Fruit fly (Drosophila melanogaster) whole organism, embryonic: ENCODE data around the gene CG11458.

Experiments used
- Ada2b ChIP-seq: fragments of 200-800 bp; sonication (Bioruptor generic); IDR thresholded peaks from 2 replicates; pipeline ENCODE4 v1.3.6; 2022; ENCODE audit warnings: missing biosample characterization, missing genetic modification characterization
- BEAF-32 ChIP-seq: fragments of 200-800 bp; sonication (Bioruptor generic); optimal IDR thresholded peaks from 3 replicates; lab custom pipeline; 2017; ENCODE audit warnings: missing biosample characterization, missing genetic modification characterization, mild to moderate bottlenecking, moderate library complexity, missing genetic modification reagents
- CG11456 ChIP-seq: fragments of 200-800 bp; sonication (Bioruptor generic); IDR thresholded peaks from 3 replicates; pipeline ENCODE4 v1.3.6; 2022; ENCODE audit warnings: missing biosample characterization, missing genetic modification characterization
- CG11695 ChIP-seq: fragments of 200-800 bp; sonication (Bioruptor generic); IDR thresholded peaks from 3 replicates; pipeline ENCODE4 v1.3.6; 2022; ENCODE audit warnings: missing biosample characterization, missing genetic modification characterization
- CG11696 ChIP-seq: fragments of 200-800 bp; sonication (Bioruptor generic); IDR thresholded peaks from 2 replicates; pipeline ENCODE4 v1.3.6; 2022; ENCODE audit warnings: missing biosample characterization, missing genetic modification characterization
- CG12236 ChIP-seq: fragments of 200-800 bp; sonication (Bioruptor generic); optimal IDR thresholded peaks from 2 replicates; lab custom pipeline; 2016; ENCODE audit warnings: missing biosample characterization, missing genetic modification characterization
- CG12391 ChIP-seq: fragments of 200-800 bp; sonication (Bioruptor generic); optimal IDR thresholded peaks from 3 replicates; lab custom pipeline; 2018; ENCODE audit warnings: missing biosample characterization, mild to moderate bottlenecking, missing genetic modification characterization, moderate library complexity
- CG13296 ChIP-seq: fragments of 200-800 bp; sonication (Bioruptor generic); optimal IDR thresholded peaks from 3 replicates; lab custom pipeline; 2018; ENCODE audit warnings: missing biosample characterization, mild to moderate bottlenecking, missing genetic modification characterization
- CG14050 ChIP-seq: fragments of 200-800 bp; sonication (Bioruptor generic); IDR thresholded peaks from 3 replicates; pipeline ENCODE4 v1.3.6; 2022; ENCODE audit warnings: missing biosample characterization, missing genetic modification characterization
- CG14965 ChIP-seq: fragments of 200-800 bp; sonication (Bioruptor generic); optimal IDR thresholded peaks from 2 replicates; lab custom pipeline; 2016; ENCODE audit warnings: missing biosample characterization, missing genetic modification characterization, borderline replicate concordance
- CG18011 ChIP-seq: fragments of 200-800 bp; sonication (Bioruptor generic); optimal IDR thresholded peaks from 2 replicates; lab custom pipeline; 2017; ENCODE audit warnings: missing biosample characterization, missing genetic modification characterization, mild to moderate bottlenecking, moderate library complexity, missing genotype
- CG2129 ChIP-seq: fragments of 200-800 bp; sonication (Bioruptor generic); IDR thresholded peaks from 2 replicates; pipeline ENCODE4 v1.3.6; 2022; ENCODE audit warnings: missing biosample characterization, missing genetic modification characterization; ENCODE audit not compliant: partially characterized antibody
- CG33557 ChIP-seq: fragments of 200-800 bp; sonication (Bioruptor generic); optimal IDR thresholded peaks from 2 replicates; lab custom pipeline; 2019; ENCODE audit warnings: missing biosample characterization, mild to moderate bottlenecking, missing genetic modification characterization, moderate library complexity
- CG34376 ChIP-seq: fragments of 200-800 bp; sonication (Bioruptor generic); optimal IDR thresholded peaks from 2 replicates; lab custom pipeline; 2018; ENCODE audit warnings: missing biosample characterization, mild to moderate bottlenecking, missing genetic modification characterization
- CG7963 ChIP-seq: fragments of 200-800 bp; sonication (Bioruptor generic); IDR thresholded peaks from 3 replicates; pipeline ENCODE4 v1.3.6; 2022; ENCODE audit warnings: missing biosample characterization, missing genetic modification characterization; ENCODE audit not compliant: partially characterized antibody
- CG8944 ChIP-seq: fragments of 200-800 bp; sonication (Bioruptor generic); optimal IDR thresholded peaks from 3 replicates; lab custom pipeline; 2016; ENCODE audit warnings: missing biosample characterization, missing genetic modification characterization
- CG9797 ChIP-seq: fragments of 200-800 bp; sonication (Bioruptor generic); optimal IDR thresholded peaks from 3 replicates; lab custom pipeline; 2018; ENCODE audit warnings: missing biosample characterization, mild to moderate bottlenecking, missing genetic modification characterization
- CG9932 ChIP-seq: fragments of 200-800 bp; sonication (Bioruptor generic); IDR thresholded peaks from 2 replicates; pipeline ENCODE4 v1.3.6; 2022; ENCODE audit warnings: missing biosample characterization, missing genetic modification characterization
- CkIIα-i1 ChIP-seq: fragments of 200-800 bp; sonication (Bioruptor generic); IDR thresholded peaks from 2 replicates; pipeline ENCODE4 v1.3.6; 2022; ENCODE audit warnings: missing biosample characterization, missing genetic modification characterization
- CrebB ChIP-seq: fragments of 200-800 bp; sonication (Bioruptor generic); optimal IDR thresholded peaks from 3 replicates; lab custom pipeline; 2018; ENCODE audit warnings: missing biosample characterization, mild to moderate bottlenecking, missing genetic modification characterization
- Dip2 ChIP-seq: fragments of 200-800 bp; sonication (Bioruptor generic); IDR thresholded peaks from 2 replicates; pipeline ENCODE4 v1.3.6; 2022; ENCODE audit warnings: missing biosample characterization, missing genetic modification characterization
- Dip3 ChIP-seq: fragments of 200-800 bp; sonication (Bioruptor generic); optimal IDR thresholded peaks from 3 replicates; lab custom pipeline; 2016; ENCODE audit warnings: missing biosample characterization, missing genetic modification characterization
- HLHmδ ChIP-seq: fragments of 200-800 bp; sonication (Bioruptor generic); optimal IDR thresholded peaks from 2 replicates; lab custom pipeline; 2018; ENCODE audit warnings: missing biosample characterization, mild to moderate bottlenecking, missing genetic modification characterization, moderate library complexity
- HmgD ChIP-seq: fragments of 200-800 bp; sonication (Bioruptor generic); optimal IDR thresholded peaks from 3 replicates; lab custom pipeline; 2016; ENCODE audit warnings: missing biosample characterization, missing genetic modification characterization
- HmgZ ChIP-seq: fragments of 200-800 bp; sonication (Bioruptor generic); optimal IDR thresholded peaks from 2 replicates; lab custom pipeline; 2018; ENCODE audit warnings: missing biosample characterization, mild to moderate bottlenecking, missing genetic modification characterization
- Max ChIP-seq: fragments of 200-800 bp; sonication (Bioruptor generic); optimal IDR thresholded peaks from 2 replicates; lab custom pipeline; 2016; ENCODE audit warnings: missing biosample characterization, mild to moderate bottlenecking, missing genetic modification characterization
- Side ChIP-seq: fragments of 200-800 bp; sonication (Bioruptor generic); optimal IDR thresholded peaks from 2 replicates; lab custom pipeline; 2016; ENCODE audit warnings: missing biosample characterization, missing genetic modification characterization
- Sry-β ChIP-seq: fragments of 200-800 bp; sonication (Bioruptor generic); optimal IDR thresholded peaks from 2 replicates; lab custom pipeline; 2018; ENCODE audit warnings: missing biosample characterization, mild to moderate bottlenecking, missing genetic modification characterization, moderate library complexity
- Stat92E ChIP-seq, 3 experiments: fragments of >200 bp in 2 of 3; fragments of 200-800 bp in 1 of 3; sonication (Bioruptor generic) in 1 of 3; optimal IDR thresholded peaks; 2 replicates each; lab custom pipeline; 2017 to 2019; ENCODE audit warnings: missing biosample characterization in 3 of 3, missing genetic modification characterization in 3 of 3, mild to moderate bottlenecking in 1 of 3, moderate library complexity in 1 of 3
- Usf ChIP-seq: fragments of 200-800 bp; sonication (Bioruptor generic); optimal IDR thresholded peaks from 2 replicates; lab custom pipeline; 2017; ENCODE audit warnings: missing genotype, missing biosample characterization, missing genetic modification characterization
- Xrp1 ChIP-seq: fragments of 200-800 bp; sonication (Bioruptor generic); IDR thresholded peaks from 2 replicates; pipeline ENCODE4 v1.3.6; 2022; ENCODE audit warnings: missing biosample characterization, missing genetic modification characterization
- ac ChIP-seq: fragments of 200-800 bp; sonication (Bioruptor generic); optimal IDR thresholded peaks from 3 replicates; lab custom pipeline; 2017; ENCODE audit warnings: missing biosample characterization, mild to moderate bottlenecking, missing genetic modification characterization
- amos ChIP-seq: fragments of 200-800 bp; sonication (Bioruptor generic); IDR thresholded peaks from 2 replicates; pipeline ENCODE4 v1.3.6; 2022; ENCODE audit warnings: missing biosample characterization, missing genetic modification characterization; ENCODE audit not compliant: partially characterized antibody
- chm ChIP-seq: fragments of 200-800 bp; sonication (Bioruptor generic); IDR thresholded peaks from 2 replicates; pipeline ENCODE4 v1.3.6; 2022; ENCODE audit warnings: missing biosample characterization, missing genetic modification characterization
- ci ChIP-seq: fragments of 200-800 bp; sonication (Bioruptor generic); IDR thresholded peaks from 3 replicates; pipeline ENCODE4 v1.3.6; 2022; ENCODE audit warnings: missing biosample characterization, missing genetic modification characterization
- crc ChIP-seq: fragments of 200-800 bp; sonication (Bioruptor generic); optimal IDR thresholded peaks from 2 replicates; lab custom pipeline; 2016; ENCODE audit warnings: missing biosample characterization, missing genetic modification characterization
- dimm ChIP-seq: fragments of 200-800 bp; sonication (Bioruptor generic); IDR thresholded peaks from 2 replicates; pipeline ENCODE4 v1.3.6; 2022; ENCODE audit warnings: missing biosample characterization, missing genetic modification characterization
- dysf ChIP-seq: fragments of 200-800 bp; sonication (Bioruptor generic); IDR thresholded peaks from 3 replicates; pipeline ENCODE4 v1.3.6; 2022; ENCODE audit warnings: missing biosample characterization, missing genetic modification characterization
- ewg ChIP-seq: fragments of 200-800 bp; sonication (Bioruptor generic); optimal IDR thresholded peaks from 3 replicates; lab custom pipeline; 2017; ENCODE audit warnings: mild to moderate bottlenecking, missing biosample characterization, missing genetic modification reagents, missing genetic modification characterization
- hbn ChIP-seq: fragments of 200-800 bp; sonication (Bioruptor generic); IDR thresholded peaks from 2 replicates; pipeline ENCODE4 v1.3.6; 2022; ENCODE audit warnings: missing biosample characterization, missing genetic modification characterization; ENCODE audit not compliant: partially characterized antibody
- her ChIP-seq: fragments of 200-800 bp; sonication (Bioruptor generic); optimal IDR thresholded peaks from 2 replicates; lab custom pipeline; 2016; ENCODE audit warnings: missing biosample characterization, missing genetic modification characterization
- ind ChIP-seq: fragments of 200-800 bp; sonication (Bioruptor generic); optimal IDR thresholded peaks from 3 replicates; lab custom pipeline; 2016; ENCODE audit warnings: missing biosample characterization, missing genetic modification characterization
- lov ChIP-seq, 2 experiments: fragments of 200-800 bp in 1 of 2; fragments of >200 bp in 1 of 2; sonication (Bioruptor generic) in 1 of 2; IDR thresholded peaks in 1 of 2; optimal IDR thresholded peaks in 1 of 2; 2 replicates in 1 of 2; 3 replicates in 1 of 2; pipeline versions ENCODE4 v1.3.6 to Lab custom; 2017 to 2022; ENCODE audit warnings: missing biosample characterization in 1 of 2, missing genetic modification characterization in 1 of 2
- pan ChIP-seq, 4 experiments: fragments of >200 bp in 3 of 4; fragments of 200-800 bp in 1 of 4; sonication (Bioruptor generic) in 1 of 4; optimal IDR thresholded peaks in 3 of 4; IDR thresholded peaks in 1 of 4; 2 replicates each; pipeline versions ENCODE4 v1.3.6 to Lab custom; 2017 to 2022; ENCODE audit warnings: missing biosample characterization in 2 of 4, missing genetic modification characterization in 2 of 4, mixed read lengths in 1 of 4
- pita ChIP-seq: fragments of 200-800 bp; sonication (Bioruptor generic); optimal IDR thresholded peaks from 2 replicates; lab custom pipeline; 2017; ENCODE audit warnings: missing biosample characterization, mild to moderate bottlenecking, missing genetic modification characterization
- pros ChIP-seq: fragments of 200-800 bp; sonication (Bioruptor generic); optimal IDR thresholded peaks from 3 replicates; lab custom pipeline; 2019; ENCODE audit warnings: missing biosample characterization, mild to moderate bottlenecking, missing genetic modification characterization, moderate library complexity
- row ChIP-seq: fragments of 200-800 bp; sonication (Bioruptor generic); IDR thresholded peaks from 3 replicates; pipeline ENCODE4 v1.3.6; 2022; ENCODE audit warnings: missing biosample characterization, missing genetic modification characterization
- salm ChIP-seq: fragments of 200-800 bp; sonication (Bioruptor generic); optimal IDR thresholded peaks from 2 replicates; lab custom pipeline; 2018; ENCODE audit warnings: missing biosample characterization, mild to moderate bottlenecking, missing genetic modification characterization
- tap ChIP-seq: fragments of 200-800 bp; optimal IDR thresholded peaks from 3 replicates; lab custom pipeline; 2019; ENCODE audit warnings: missing biosample characterization, mild to moderate bottlenecking, missing genetic modification characterization, moderate library complexity
- z ChIP-seq: fragments of 200-800 bp; sonication (Bioruptor generic); IDR thresholded peaks from 3 replicates; pipeline ENCODE4 v1.3.6; 2022; ENCODE audit warnings: missing biosample characterization, missing genetic modification characterization

CG11458 gene

DNA sequence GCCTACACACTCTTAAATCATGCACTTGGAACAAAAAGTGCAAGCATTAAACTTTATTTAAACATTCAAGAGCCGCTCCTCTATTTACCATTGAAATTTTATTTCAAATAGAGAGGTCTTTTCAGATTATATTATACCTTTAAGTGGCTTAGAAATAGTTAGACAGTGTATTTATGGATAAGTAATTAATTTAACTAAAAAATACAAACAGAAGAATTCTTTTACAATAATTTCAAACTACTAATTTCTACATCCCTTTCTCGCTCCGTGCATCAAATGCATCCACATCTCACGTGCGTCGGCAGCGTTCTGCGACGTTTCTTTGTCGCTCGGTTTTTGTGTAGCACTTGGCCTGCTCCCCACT lies 44.5 kb downstream of the CG11458 start (continued):
- TF ChIP-seq CG12236 (GFP tag; lab: Kevin White, UChicago) (no peak), pros (GFP tag; lab: Kevin White, UChicago) (no peak), chm (no peak), CG7963 (GFP tag; lab: Robert Waterston, UW) (no peak), HmgD (no peak), ewg (GFP tag; lab: Kevin White, UChicago) (peak; percentile 60), CG2129 (GFP tag; lab: Robert Waterston, UW) (no peak), Sry-β (peak; percentile 26), hbn (GFP tag; lab: Robert Waterston, UW) (no peak), CG13296 (GFP tag; lab: Kevin White, UChicago) (no peak), Dip3 (GFP tag; lab: Kevin White, UChicago) (no peak), row (peak; percentile 70), pita (GFP tag; lab: Kevin White, UChicago) (no peak), Dip2 (GFP tag; lab: Robert Waterston, UW) (no peak), CG11696 (GFP tag; lab: Robert Waterston, UW) (no peak), ac (GFP tag; lab: Kevin White, UChicago) (no peak), CG8944 (GFP tag; lab: Kevin White, UChicago) (no peak), CG18011 (no peak), lov (optimal IDR thresholded peaks at IDR 0.05; lab: Kevin White, UChicago) (no peak), lov (GFP tag; IDR thresholded peaks at IDR 0.05; lab: Robert Waterston, UW) (no peak), CkIIα-i1 (GFP tag; lab: Robert Waterston, UW) (no peak), CG11456 (GFP tag; lab: Robert Waterston, UW) (no peak), her (GFP tag; lab: Kevin White, UChicago) (no peak), CG34376 (GFP tag; lab: Kevin White, UChicago) (no peak), CG14050 (peak; percentile 38; the same call in 1 of the 3 replicates), salm (peak; percentile 28), CG9797 (GFP tag; lab: Kevin White, UChicago) (no peak), Usf (no peak), HLHmδ (no peak), pan (optimal IDR thresholded peaks at IDR 0.05; lab: Kevin White, UChicago) (no peak), pan (GFP tag; optimal IDR thresholded peaks at IDR 0.05 in 1 of 2, IDR thresholded peaks at IDR 0.05 in 1 of 2) (peak in 1 of 2 experiments; percentile 55), CrebB (tag; lab: Kevin White, UChicago) (no peak), ind (peak; percentile 58), z (GFP tag; lab: Robert Waterston, UW) (no peak), Side (GFP tag; lab: Kevin White, UChicago) (no peak), HmgZ (no peak), CG9932 (no peak), CG14965 (GFP tag; lab: Kevin White, UChicago) (no peak), CG33557 (peak; percentile 70), crc (GFP tag; lab: Kevin White, UChicago) (no peak), Max (peak; percentile 33), tap (tag; lab: Kevin White, UChicago) (peak; percentile 64), CG12391 (tag; lab: Kevin White, UChicago) (peak; percentile 74), dimm (GFP tag; lab: Robert Waterston, UW) (no peak), CG11695 (GFP tag; lab: Robert Waterston, UW) (peak; percentile 57; the same call in 2 of the 3 replicates), Xrp1 (peak; percentile 76), dysf (GFP tag; lab: Robert Waterston, UW) (peak; percentile 59; the same call in 2 of the 3 replicates), Ada2b (GFP tag; lab: Robert Waterston, UW) (no peak; the same call in 1 of the 2 replicates), ci (GFP tag; lab: Robert Waterston, UW) (peak; percentile 71; the same call in 2 of the 3 replicates), Stat92E (GFP tag; optimal IDR thresholded peaks at IDR 0.05; lab: Kevin White, UChicago) (no peak), amos (no peak), BEAF-32 (GFP tag; lab: Kevin White, UChicago) (no peak)
